Fruit fly (Drosophila melanogaster) whole organism, embryonic: ENCODE results near the gene dind.

Experiments used
- Blimp-1 ChIP-seq: fragments of 200-800 bp; sonication (Bioruptor generic); optimal IDR thresholded peaks from 3 replicates; lab custom pipeline; 2018; ENCODE audit warnings: missing biosample characterization, missing genetic modification characterization, mild to moderate bottlenecking, moderate library complexity, missing genetic modification reagents
- CG11085 ChIP-seq: fragments of 200-800 bp; sonication (Bioruptor generic); IDR thresholded peaks from 2 replicates; pipeline ENCODE4 v1.3.6; 2022; ENCODE audit warnings: missing biosample characterization, missing genetic modification characterization
- CG11093 ChIP-seq: fragments of 200-800 bp; sonication (Bioruptor generic); IDR thresholded peaks from 3 replicates; pipeline ENCODE4 v1.3.6; 2022; ENCODE audit warnings: missing biosample characterization, missing genetic modification characterization
- CG11247 ChIP-seq: fragments of 200-800 bp; sonication (Bioruptor generic); IDR thresholded peaks from 2 replicates; pipeline ENCODE4 v1.3.6; 2022; ENCODE audit warnings: missing biosample characterization, missing genetic modification characterization
- CG11504 ChIP-seq: fragments of 200-800 bp; sonication (Bioruptor generic); optimal IDR thresholded peaks from 3 replicates; lab custom pipeline; 2019; ENCODE audit warnings: missing biosample characterization, mild to moderate bottlenecking, missing genetic modification characterization, moderate library complexity
- CG12942 ChIP-seq: fragments of 200-800 bp; sonication (Bioruptor generic); optimal IDR thresholded peaks from 3 replicates; lab custom pipeline; 2016; ENCODE audit warnings: missing biosample characterization, missing genetic modification characterization
- CG17361 ChIP-seq: fragments of 200-800 bp; sonication (Bioruptor generic); IDR thresholded peaks from 3 replicates; pipeline ENCODE4 v1.3.6; 2022; ENCODE audit warnings: missing biosample characterization, missing genetic modification characterization
- CG17829 ChIP-seq: fragments of 200-800 bp; optimal IDR thresholded peaks from 2 replicates; lab custom pipeline; 2019; ENCODE audit warnings: missing biosample characterization, mild to moderate bottlenecking, missing genetic modification characterization, moderate library complexity
- CG32532 ChIP-seq: fragments of 200-800 bp; sonication (Bioruptor generic); IDR thresholded peaks from 2 replicates; pipeline ENCODE4 v1.3.6; 2022; ENCODE audit warnings: missing biosample characterization, missing genetic modification characterization
- CG4328 ChIP-seq: fragments of 200-800 bp; sonication (Bioruptor generic); optimal IDR thresholded peaks from 3 replicates; lab custom pipeline; 2017; ENCODE audit warnings: missing biosample characterization, missing genetic modification reagents, missing genetic modification characterization
- CG6791 ChIP-seq: fragments of 200-800 bp; sonication (Bioruptor generic); IDR thresholded peaks from 3 replicates; pipeline ENCODE4 v1.3.6; 2022; ENCODE audit warnings: missing biosample characterization, missing genetic modification characterization; ENCODE audit not compliant: partially characterized antibody
- CG7357 ChIP-seq: fragments of 200-800 bp; sonication (Bioruptor generic); IDR thresholded peaks from 3 replicates; pipeline ENCODE4 v1.3.6; 2022; ENCODE audit warnings: missing biosample characterization, missing genetic modification characterization
- CG7556 ChIP-seq: fragments of 200-800 bp; sonication (Bioruptor generic); optimal IDR thresholded peaks from 2 replicates; lab custom pipeline; 2017; ENCODE audit warnings: missing biosample characterization, mild to moderate bottlenecking, missing genetic modification characterization
- CG8924 ChIP-seq: fragments of 200-800 bp; optimal IDR thresholded peaks from 3 replicates; lab custom pipeline; 2019; ENCODE audit warnings: missing biosample characterization, mild to moderate bottlenecking, missing genetic modification characterization, moderate library complexity
- CG9817 ChIP-seq: fragments of 200-800 bp; sonication (Bioruptor generic); optimal IDR thresholded peaks from 2 replicates; lab custom pipeline; 2018; ENCODE audit warnings: missing biosample characterization, mild to moderate bottlenecking, missing genetic modification characterization, moderate library complexity
- Chrac-16 ChIP-seq: fragments of 200-800 bp; sonication (Bioruptor generic); optimal IDR thresholded peaks from 3 replicates; lab custom pipeline; 2016; ENCODE audit warnings: missing biosample characterization, missing genetic modification characterization
- E2f1 ChIP-seq: fragments of 200-800 bp; sonication (Bioruptor generic); IDR thresholded peaks from 2 replicates; pipeline ENCODE4 v1.3.6; 2022; ENCODE audit warnings: missing biosample characterization, missing genetic modification characterization
- Fer2 ChIP-seq: fragments of 200-800 bp; sonication (Bioruptor generic); optimal IDR thresholded peaks from 2 replicates; lab custom pipeline; 2018; ENCODE audit warnings: missing biosample characterization, mild to moderate bottlenecking, missing genetic modification characterization, moderate library complexity
- Fer3 ChIP-seq: fragments of 200-800 bp; sonication (Bioruptor generic); optimal IDR thresholded peaks from 2 replicates; lab custom pipeline; 2018; ENCODE audit warnings: missing biosample characterization, mild to moderate bottlenecking, missing genetic modification characterization, moderate library complexity
- GATAe ChIP-seq: fragments of 200-800 bp; sonication (Bioruptor generic); conservative IDR thresholded peaks from 2 replicates; pipeline ENCODE4 v1.3.6; 2022; ENCODE audit warnings: missing biosample characterization, missing genetic modification characterization
- Hey ChIP-seq: fragments of 200-800 bp; sonication (Bioruptor generic); optimal IDR thresholded peaks from 3 replicates; lab custom pipeline; 2018; ENCODE audit warnings: missing biosample characterization, mild to moderate bottlenecking, missing genetic modification characterization
- HmgD ChIP-seq: fragments of 200-800 bp; sonication (Bioruptor generic); optimal IDR thresholded peaks from 3 replicates; lab custom pipeline; 2016; ENCODE audit warnings: missing biosample characterization, missing genetic modification characterization
- Hr51 ChIP-seq, 2 experiments: fragments of 200-800 bp; sonication (Bioruptor generic); optimal IDR thresholded peaks; 2 replicates in 1 of 2; 3 replicates in 1 of 2; lab custom pipeline; 2016 to 2018; ENCODE audit warnings: missing biosample characterization in 2 of 2, missing genetic modification characterization in 2 of 2, mild to moderate bottlenecking in 1 of 2, moderate library complexity in 1 of 2
- Hr78 ChIP-seq, 2 experiments: fragments of 200-800 bp in 1 of 2; fragments of >200 bp in 1 of 2; sonication (Bioruptor generic) in 1 of 2; optimal IDR thresholded peaks; 2 replicates each; lab custom pipeline; 2017 to 2019; ENCODE audit warnings: missing biosample characterization in 2 of 2, missing genetic modification characterization in 2 of 2, mild to moderate bottlenecking in 1 of 2, moderate library complexity in 1 of 2
- Jarid2 ChIP-seq: fragments of 200-800 bp; sonication (Bioruptor generic); optimal IDR thresholded peaks from 3 replicates; lab custom pipeline; 2017; ENCODE audit warnings: mild to moderate bottlenecking, missing biosample characterization, missing genetic modification reagents, missing genetic modification characterization
- Neu2 ChIP-seq: fragments of 200-800 bp; sonication (Bioruptor generic); optimal IDR thresholded peaks from 3 replicates; lab custom pipeline; 2016; ENCODE audit warnings: missing biosample characterization, missing genetic modification characterization, borderline replicate concordance
- Six4 ChIP-seq: fragments of 200-800 bp; sonication (Bioruptor generic); optimal IDR thresholded peaks from 2 replicates; lab custom pipeline; 2016; ENCODE audit warnings: missing biosample characterization, missing genetic modification characterization
- Sox102F ChIP-seq: fragments of 200-800 bp; sonication (Bioruptor generic); optimal IDR thresholded peaks from 2 replicates; lab custom pipeline; 2018; ENCODE audit warnings: missing biosample characterization, mild to moderate bottlenecking, missing genetic modification characterization, moderate library complexity
- Ssrp ChIP-seq: fragments of 200-800 bp; sonication (Bioruptor generic); optimal IDR thresholded peaks from 2 replicates; lab custom pipeline; 2018; ENCODE audit warnings: missing biosample characterization, mild to moderate bottlenecking, missing genetic modification characterization, moderate library complexity
- TFAM ChIP-seq: fragments of 200-800 bp; sonication (Bioruptor generic); optimal IDR thresholded peaks from 2 replicates; lab custom pipeline; 2017; ENCODE audit warnings: missing biosample characterization, missing genetic modification characterization, inconsistent platforms
- Trl ChIP-seq, 3 experiments: fragments of >200 bp in 2 of 3; fragments of 200-800 bp in 1 of 3; sonication (Bioruptor generic) in 1 of 3; optimal IDR thresholded peaks; 2 replicates in 1 of 3; 3 replicates in 2 of 3; lab custom pipeline; 2016 to 2017; ENCODE audit warnings: missing biosample characterization in 1 of 3, missing genetic modification characterization in 1 of 3
- az2 ChIP-seq: fragments of 200-800 bp; sonication (Bioruptor generic); optimal IDR thresholded peaks from 3 replicates; lab custom pipeline; 2016; ENCODE audit warnings: missing biosample characterization, missing genetic modification characterization
- bab2 ChIP-seq: fragments of 200-800 bp; sonication (Bioruptor generic); optimal IDR thresholded peaks from 2 replicates; lab custom pipeline; 2016; ENCODE audit warnings: missing biosample characterization, missing genetic modification characterization
- bcd ChIP-seq: fragments of 200-800 bp; sonication (Bioruptor generic); optimal IDR thresholded peaks from 2 replicates; lab custom pipeline; 2017; ENCODE audit warnings: missing biosample characterization, mild to moderate bottlenecking, missing genetic modification characterization
- chif ChIP-seq, 2 experiments: fragments of 200-800 bp; sonication (Bioruptor generic); optimal IDR thresholded peaks; 3 replicates each; lab custom pipeline; 2016; ENCODE audit warnings: missing biosample characterization in 2 of 2, missing genetic modification characterization in 2 of 2
- corto ChIP-seq: fragments of 200-800 bp; sonication (Bioruptor generic); optimal IDR thresholded peaks from 2 replicates; lab custom pipeline; 2016; ENCODE audit warnings: missing biosample characterization, mild to moderate bottlenecking, missing genetic modification characterization, moderate library complexity
- fu2 ChIP-seq: fragments of 200-800 bp; sonication (Bioruptor generic); optimal IDR thresholded peaks from 2 replicates; lab custom pipeline; 2016; ENCODE audit warnings: missing biosample characterization, missing genetic modification characterization
- ind ChIP-seq: fragments of 200-800 bp; sonication (Bioruptor generic); optimal IDR thresholded peaks from 3 replicates; lab custom pipeline; 2016; ENCODE audit warnings: missing biosample characterization, missing genetic modification characterization
- nerfin-1 ChIP-seq: fragments of 200-800 bp; sonication (Bioruptor generic); optimal IDR thresholded peaks from 3 replicates; lab custom pipeline; 2019; ENCODE audit warnings: missing biosample characterization, mild to moderate bottlenecking, missing genetic modification characterization, moderate library complexity
- schlank ChIP-seq: fragments of 200-800 bp; sonication (Bioruptor generic); optimal IDR thresholded peaks from 2 replicates; lab custom pipeline; 2018; ENCODE audit warnings: missing biosample characterization, mild to moderate bottlenecking, missing genetic modification characterization
- sd ChIP-seq: fragments of 200-800 bp; sonication (Bioruptor generic); optimal IDR thresholded peaks from 3 replicates; lab custom pipeline; 2018; ENCODE audit warnings: missing biosample characterization, mild to moderate bottlenecking, missing genetic modification characterization, moderate library complexity
- ttk ChIP-seq: fragments of 200-800 bp; sonication (Bioruptor generic); IDR thresholded peaks from 2 replicates; pipeline ENCODE4 v2.1.2; 2022; ENCODE audit warnings: missing biosample characterization, missing genetic modification characterization
- vvl ChIP-seq: fragments of 200-800 bp; sonication (Bioruptor generic); IDR thresholded peaks from 2 replicates; pipeline ENCODE4 v1.3.6; 2022; ENCODE audit warnings: missing biosample characterization, missing genetic modification characterization
- z ChIP-seq: fragments of 200-800 bp; sonication (Bioruptor generic); IDR thresholded peaks from 3 replicates; pipeline ENCODE4 v1.3.6; 2022; ENCODE audit warnings: missing biosample characterization, missing genetic modification characterization
- zen2 ChIP-seq: fragments of 200-800 bp; sonication (Bioruptor generic); IDR thresholded peaks from 3 replicates; pipeline ENCODE4 v1.3.6; 2022; ENCODE audit warnings: missing biosample characterization, missing genetic modification characterization; ENCODE audit not compliant: partially characterized antibody

dind gene

dm6 chr3R:18671112-18671729, 6.1 kb downstream of the dind start, which contains the start of gene CG31230 (continued):
- peak in 1 of 2 experiments; percentile 30 for TF ChIP-seq Hr78 (GFP tag; optimal IDR thresholded peaks at IDR 0.05; lab: Kevin White, UChicago)
- TF ChIP-seq Jarid2 (GFP tag; lab: Kevin White, UChicago) = peak; percentile 50
- TF ChIP-seq z = 0 out of 3 replicates have a peak, but pooled peaks have one; percentile 6
- peak; percentile 94 for TF ChIP-seq sd
- no peak for TF ChIP-seq Hey

DNA sequence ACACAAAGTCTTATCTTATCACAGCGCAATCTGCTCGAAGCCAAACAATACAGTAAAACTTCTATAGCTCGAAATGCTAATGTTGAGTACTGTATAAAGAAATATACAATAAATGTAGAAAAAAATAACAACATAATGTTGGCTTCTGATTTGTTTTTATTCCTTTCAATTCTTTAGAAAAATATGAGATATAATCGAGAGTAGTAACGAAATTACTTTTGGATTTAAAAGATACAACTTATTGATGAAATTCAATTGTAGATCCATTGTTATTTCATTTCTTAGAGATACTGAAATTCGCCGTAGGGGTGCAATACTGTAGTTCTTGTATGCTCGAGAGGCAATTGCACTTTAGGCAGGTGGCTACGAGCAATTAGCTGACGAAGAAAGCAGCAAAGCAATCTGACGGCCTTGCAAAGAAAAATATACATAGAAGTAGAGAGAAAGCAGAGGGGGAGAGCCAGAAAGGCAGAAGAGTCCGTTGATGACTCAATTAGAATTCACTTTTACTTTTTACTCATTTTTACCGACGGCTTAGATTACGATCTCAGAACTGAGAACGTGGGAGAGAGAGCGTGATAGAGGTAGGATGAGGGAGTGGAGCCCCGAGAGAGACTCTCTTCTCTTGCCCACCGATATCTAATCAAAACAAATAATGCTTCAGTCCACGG, 6.8 kb downstream of the dind start:
- peak; percentile 51 for TF ChIP-seq Fer2
- TF ChIP-seq CG8924 = peak; percentile 61
- TF ChIP-seq Ssrp = peak; percentile 58
- TF ChIP-seq Neu2 = no peak
- peak; percentile 95 for TF ChIP-seq Blimp-1 (GFP tag; lab: Kevin White, UChicago)
- peak; percentile 76 for TF ChIP-seq nerfin-1 (tag; lab: Kevin White, UChicago)
- no peak for TF ChIP-seq TFAM (GFP tag; lab: Kevin White, UChicago)
- peak; percentile 60; the same call in 2 of the 3 replicates for TF ChIP-seq CG17361 (GFP tag; lab: Robert Waterston, UW)
- peak; percentile 47 for TF ChIP-seq CG4328 (GFP tag; lab: Kevin White, UChicago)
- 0 out of 2 replicates have a peak, but pooled peaks have one; percentile 19 for TF ChIP-seq vvl (GFP tag; lab: Robert Waterston, UW)
- TF ChIP-seq ttk (GFP tag; lab: Robert Waterston, UW) = 0 out of 2 replicates have a peak, but pooled peaks have one; percentile 29
- TF ChIP-seq bcd (GFP tag; lab: Kevin White, UChicago) = peak; percentile 2
- peak; percentile 69 for TF ChIP-seq ind (GFP tag; lab: Kevin White, UChicago)
- TF ChIP-seq E2f1 = peak; percentile 40
- peak in 1 of 2 experiments; percentile 57 for TF ChIP-seq Hr51 (GFP tag; optimal IDR thresholded peaks at IDR 0.05; lab: Kevin White, UChicago)
- TF ChIP-seq schlank (tag; lab: Kevin White, UChicago) = no peak
- peak; percentile 63 for TF ChIP-seq CG9817 (tag; lab: Kevin White, UChicago)
- TF ChIP-seq CG11504 = peak; percentile 58
- TF ChIP-seq az2 (GFP tag; lab: Kevin White, UChicago) = peak; percentile 36
- peak; percentile 8 for TF ChIP-seq CG12942
- TF ChIP-seq HmgD (GFP tag; lab: Kevin White, UChicago) = no peak
- peak; percentile 68 for TF ChIP-seq CG7556 (GFP tag; lab: Kevin White, UChicago)
- TF ChIP-seq CG32532 (GFP tag; lab: Robert Waterston, UW) = 0 out of 2 replicates have a peak, but pooled peaks have one; percentile 6
- no peak for TF ChIP-seq CG6791 (GFP tag; lab: Robert Waterston, UW)
- TF ChIP-seq CG11247 (GFP tag; lab: Robert Waterston, UW) = 0 out of 2 replicates have a peak, but pooled peaks have one; percentile 17
- peak; percentile 71 for TF ChIP-seq Sox102F (GFP tag; lab: Kevin White, UChicago)
- TF ChIP-seq CG11085 (GFP tag; lab: Robert Waterston, UW) = 0 out of 2 replicates have a peak, but pooled peaks have one; percentile 31
- TF ChIP-seq CG7357 (GFP tag; lab: Robert Waterston, UW) = peak; percentile 48; the same call in 1 of the 3 replicates
- peak; percentile 82 for TF ChIP-seq GATAe (GFP tag; lab: Robert Waterston, UW)
- TF ChIP-seq zen2 (GFP tag; lab: Robert Waterston, UW) = no peak
- TF ChIP-seq Chrac-16 (GFP tag; lab: Kevin White, UChicago) = peak; percentile 1
- TF ChIP-seq CG17829 (tag; lab: Kevin White, UChicago) = peak; percentile 39
- peak; percentile 44 for TF ChIP-seq corto (GFP tag; lab: Kevin White, UChicago)
- peak; percentile 42 for TF ChIP-seq Fer3
- TF ChIP-seq bab2 (GFP tag; lab: Kevin White, UChicago) = peak; percentile 64
- peak; percentile 79 to 80 for TF ChIP-seq Trl (optimal IDR thresholded peaks at IDR 0.05; lab: Kevin White, UChicago)
- no peak for TF ChIP-seq Trl (GFP tag; optimal IDR thresholded peaks at IDR 0.05; lab: Kevin White, UChicago)
- peak in 1 of 2 experiments; percentile 17 for TF ChIP-seq chif (GFP tag; optimal IDR thresholded peaks at IDR 0.05; lab: Kevin White, UChicago)
- TF ChIP-seq Six4 (GFP tag; lab: Kevin White, UChicago) = peak; percentile 0
- TF ChIP-seq fu2 = no peak
- TF ChIP-seq CG11093 (GFP tag; lab: Robert Waterston, UW) = 0 out of 3 replicates have a peak, but pooled peaks have one; percentile 37
